Fruit fly (Drosophila melanogaster) Kc167 (cell line): Measurements from ENCODE around the gene CG11737.

Experiments used
- Myc ChIP-seq: fragments of >200 bp; optimal IDR thresholded peaks from 2 replicates; lab custom pipeline; 2017; ENCODE audit warnings: missing external identifiers
- Sin3A ChIP-seq: fragments of >200 bp; optimal IDR thresholded peaks from 2 replicates; lab custom pipeline; 2018; ENCODE audit warnings: missing external identifiers
- h ChIP-seq: fragments of >200 bp; optimal IDR thresholded peaks from 3 replicates; lab custom pipeline; 2018; ENCODE audit warnings: missing external identifiers
- insv ChIP-seq: fragments of >200 bp; optimal IDR thresholded peaks from 3 replicates; lab custom pipeline; 2018; ENCODE audit warnings: missing external identifiers
- psq ChIP-seq: fragments of >200 bp; optimal IDR thresholded peaks from 2 replicates; lab custom pipeline; 2017; ENCODE audit warnings: missing external identifiers
- ttk ChIP-seq: sonication (Bioruptor generic); optimal IDR thresholded peaks from 2 replicates; lab custom pipeline; 2017; ENCODE audit warnings: missing external identifiers

Gene CG11737

dm6 chr3R:8521499-8521898, 3.8 kb downstream of the CG11737 start, which contains the start of gene CG31454:
CG31454 (plus strand) TSS chr3R:8521658.
- TF ChIP-seq Sin3A (lab: Kevin White, UChicago) (no peak), ttk (no peak), Myc (lab: Kevin White, UChicago) (no peak), insv (no peak), psq (lab: Kevin White, UChicago) (no peak)

- no peak for TF ChIP-seq Sin3A (lab: Kevin White, UChicago)
These were observed 6.0 kb downstream of the CG11737 start, which contains the start of gene CG31259 for dm6 chr3R:8523668-8524067. CG31259 (plus strand) TSS chr3R:8523944.

dm6 chr3R:8524277-8524676, 6.6 kb downstream of the CG11737 start:
- no peak for TF ChIP-seq Myc (lab: Kevin White, UChicago)
- TF ChIP-seq Sin3A (lab: Kevin White, UChicago) = no peak
- no peak for TF ChIP-seq ttk
- TF ChIP-seq insv = no peak
- TF ChIP-seq psq (lab: Kevin White, UChicago) = no peak
- no peak for TF ChIP-seq h (lab: Kevin White, UChicago)

- TF ChIP-seq h (lab: Kevin White, UChicago) (no peak), Myc (lab: Kevin White, UChicago) (no peak), psq (lab: Kevin White, UChicago) (no peak), ttk (no peak), insv (no peak), Sin3A (lab: Kevin White, UChicago) (no peak)
These were observed 11.2 kb downstream of the CG11737 start, which contains the start of gene CG11741 for dm6 chr3R:8528862-8529261. CG11741 (minus strand) TSS chr3R:8528877.

dm6 chr3R:8545915-8546314, 28.2 kb downstream of the CG11737 start:
- TF ChIP-seq insv (no peak), Myc (lab: Kevin White, UChicago) (no peak), psq (lab: Kevin White, UChicago) (no peak), Sin3A (lab: Kevin White, UChicago) (no peak), ttk (no peak), h (lab: Kevin White, UChicago) (no peak)

dm6 chr3R:8552308-8552707, 34.6 kb downstream of the CG11737 start, which contains the start of gene Or85d:
Or85d (plus strand) TSS chr3R:8552608.
- TF ChIP-seq Sin3A (lab: Kevin White, UChicago) (no peak), insv (no peak), h (lab: Kevin White, UChicago) (no peak), psq (lab: Kevin White, UChicago) (no peak), ttk (no peak), Myc (lab: Kevin White, UChicago) (no peak)

dm6 chr3R:8561522-8561921, 43.9 kb downstream of the CG11737 start, which contains the start of gene pch2:
pch2 (minus strand) TSS chr3R:8561764.
- no peak for TF ChIP-seq Myc (lab: Kevin White, UChicago)
- TF ChIP-seq ttk = no peak
- no peak for TF ChIP-seq psq (lab: Kevin White, UChicago)
- no peak for TF ChIP-seq Sin3A (lab: Kevin White, UChicago)
- TF ChIP-seq insv = no peak
- no peak for TF ChIP-seq h (lab: Kevin White, UChicago)

dm6 chr3R:8562484-8562886, 44.8 kb downstream of the CG11737 start, which contains the start of the genes mRpS18A and CG31460:
mRpS18A (minus strand) TSS chr3R:8562593.
CG31460 (plus strand) TSS chr3R:8562673.
- peak; percentile 74 for TF ChIP-seq Sin3A (lab: Kevin White, UChicago)
- no peak for TF ChIP-seq insv
- no peak for TF ChIP-seq psq (lab: Kevin White, UChicago)
- TF ChIP-seq Myc (lab: Kevin White, UChicago) = no peak
- TF ChIP-seq h (lab: Kevin White, UChicago) = no peak
- no peak for TF ChIP-seq ttk

dm6 chr3R:8563774-8564173, 46.1 kb downstream of the CG11737 start, which contains the start of gene Cenp-C:
Cenp-C (plus strand) TSS chr3R:8564105.
- TF ChIP-seq Sin3A (lab: Kevin White, UChicago) (no peak), Myc (lab: Kevin White, UChicago) (no peak), psq (lab: Kevin White, UChicago) (no peak), h (lab: Kevin White, UChicago) (no peak), ttk (no peak), insv (no peak)
